Worm (Caenorhabditis elegans): ENCODE results near the gene srw-119.

ce11 chrV:3040930-3041329, 41.3 kb upstream of the srw-119 start:
- TF ChIP-seq B0310.2 (tag; optimal IDR thresholded peaks at IDR 0.05) = no peak
- TF ChIP-seq tbx-11 (GFP tag; IDR thresholded peaks at IDR 0.05) = no peak
- TF ChIP-seq ceh-36 (tag; optimal IDR thresholded peaks at IDR 0.05) = no peak
- no peak for TF ChIP-seq pes-1 (GFP tag; IDR thresholded peaks at IDR 0.05)
- no peak for TF ChIP-seq F13C5.2 (tag; optimal IDR thresholded peaks at IDR 0.05)
- TF ChIP-seq ama-1 (optimal IDR thresholded peaks at IDR 0.05) = no peak
- TF ChIP-seq flt-1 (GFP tag; IDR thresholded peaks at IDR 0.05) = no peak
- TF ChIP-seq hmg-4 (GFP tag; optimal IDR thresholded peaks at IDR 0.05) = no peak
